Worm (Caenorhabditis elegans) whole organism, L1 larva: Measurements from ENCODE around the gene ncx-3.
A peak's percentile ranks its signal among the peaks of the same experiment; 100 is the strongest.

Experiments used
- C04F5.9 ChIP-seq: sonication (generic microtip); optimal IDR thresholded peaks from 2 replicates; lab custom pipeline; 2016; ENCODE audit warnings: missing genetic modification characterization, missing compliant biosample characterization
- C16A3.4 ChIP-seq: fragments of 150-350 bp; optimal IDR thresholded peaks from 2 replicates; lab custom pipeline; 2014; ENCODE audit warnings: missing biosample characterization, missing genetic modification characterization
- blmp-1 ChIP-seq: fragments of 150-350 bp; optimal IDR thresholded peaks from 2 replicates; lab custom pipeline; 2014; ENCODE audit warnings: missing biosample characterization, missing genetic modification characterization
- ces-1 ChIP-seq: fragments of 150-350 bp; optimal IDR thresholded peaks from 2 replicates; lab custom pipeline; 2014; ENCODE audit warnings: missing biosample characterization, missing genetic modification reagents, missing genetic modification characterization
- dpl-1 ChIP-seq, 3 experiments: fragments of 150-350 bp in 2 of 3; sonication (generic microtip) in 1 of 3; optimal IDR thresholded peaks; 2 replicates each; lab custom pipeline; 2014 to 2017; ENCODE audit warnings: missing biosample characterization in 3 of 3, missing genetic modification characterization in 3 of 3, missing genetic modification reagents in 3 of 3
- dsc-1 ChIP-seq: sonication (generic microtip); optimal IDR thresholded peaks from 2 replicates; lab custom pipeline; 2016; ENCODE audit warnings: mild to moderate bottlenecking, missing genetic modification characterization, missing compliant biosample characterization
- efl-1 ChIP-seq, 4 experiments: fragments of 150-350 bp; optimal IDR thresholded peaks in 3 of 4; peaks in 1 of 4; 1 replicate in 1 of 4; 2 replicates in 3 of 4; lab custom pipeline; 2014; ENCODE audit warnings: missing biosample characterization in 2 of 4, missing genetic modification characterization in 2 of 4, missing genetic modification reagents in 2 of 4
- efl-3 ChIP-seq: fragments of 200-800 bp; sonication (Bioruptor generic); optimal IDR thresholded peaks from 2 replicates; lab custom pipeline; 2018; ENCODE audit warnings: mild to moderate bottlenecking, missing genetic modification characterization, missing compliant biosample characterization
- egl-13 ChIP-seq: sonication (generic microtip); optimal IDR thresholded peaks from 2 replicates; lab custom pipeline; 2016; ENCODE audit warnings: missing genotype, missing genetic modification reagents, missing genetic modification characterization, missing compliant biosample characterization
- egl-27 ChIP-seq, 2 experiments: fragments of 150-350 bp in 1 of 2; sonication (generic microtip); optimal IDR thresholded peaks; 3 replicates each; lab custom pipeline; 2017 to 2018; ENCODE audit warnings: missing biosample characterization in 2 of 2, missing genetic modification characterization in 2 of 2, missing genetic modification reagents in 2 of 2
- fkh-4 ChIP-seq: sonication (generic microtip); optimal IDR thresholded peaks from 2 replicates; lab custom pipeline; 2016; ENCODE audit warnings: missing compliant biosample characterization, missing genetic modification characterization, borderline replicate concordance
- fkh-8 ChIP-seq: sonication (generic microtip); optimal IDR thresholded peaks from 2 replicates; lab custom pipeline; 2016; ENCODE audit warnings: mild to moderate bottlenecking, missing genetic modification characterization, missing compliant biosample characterization
- grh-1 ChIP-seq: fragments of 200-800 bp; sonication (Bioruptor generic); IDR thresholded peaks from 2 replicates; pipeline ENCODE4 v1.3.6; 2022; ENCODE audit warnings: missing genetic modification reagents, missing genetic modification characterization, missing compliant biosample characterization
- hlh-17 ChIP-seq: fragments of 200-800 bp; sonication (Bioruptor generic); optimal IDR thresholded peaks from 2 replicates; lab custom pipeline; 2018; ENCODE audit warnings: missing genetic modification characterization, mild to moderate bottlenecking, missing compliant biosample characterization, moderate library complexity, borderline replicate concordance
- hpl-2 ChIP-seq: fragments of 150-350 bp; optimal IDR thresholded peaks from 2 replicates; lab custom pipeline; 2014; ENCODE audit warnings: missing biosample characterization, missing genetic modification reagents, missing genetic modification characterization
- irx-1 ChIP-seq: sonication (generic microtip); optimal IDR thresholded peaks from 2 replicates; lab custom pipeline; 2016; ENCODE audit warnings: missing genetic modification characterization, missing compliant biosample characterization
- isw-1 ChIP-seq: fragments of 200-800 bp; sonication (Bioruptor generic); IDR thresholded peaks from 2 replicates; pipeline ENCODE4 v1.3.6; 2022; ENCODE audit warnings: missing genetic modification characterization, missing compliant biosample characterization
- lin-13 ChIP-seq: fragments of 150-350 bp; optimal IDR thresholded peaks from 2 replicates; lab custom pipeline; 2014; ENCODE audit warnings: missing biosample characterization, missing genetic modification reagents, missing genetic modification characterization
- lin-35 ChIP-seq, 2 experiments: fragments of 150-350 bp; optimal IDR thresholded peaks; 2 replicates each; lab custom pipeline; 2014; ENCODE audit warnings: missing biosample characterization in 2 of 2, missing genetic modification characterization in 2 of 2, missing genetic modification reagents in 2 of 2
- lsy-2 ChIP-seq, 2 experiments: fragments of 150-350 bp; optimal IDR thresholded peaks; 2 replicates each; lab custom pipeline; 2014; ENCODE audit warnings: missing biosample characterization in 2 of 2, missing genetic modification characterization in 2 of 2
- mab-9 ChIP-seq: fragments of 200-800 bp; sonication (Bioruptor generic); IDR thresholded peaks from 2 replicates; pipeline ENCODE4 v1.3.6; 2022; ENCODE audit warnings: missing genetic modification reagents, missing genetic modification characterization, missing compliant biosample characterization
- mdl-1 ChIP-seq, 2 experiments: fragments of 150-350 bp; optimal IDR thresholded peaks; 2 replicates each; lab custom pipeline; 2014 to 2017; ENCODE audit warnings: missing biosample characterization in 2 of 2, missing genetic modification characterization in 2 of 2, inconsistent platforms in 1 of 2
- mef-2 ChIP-seq: fragments of 150-350 bp; optimal IDR thresholded peaks from 2 replicates; lab custom pipeline; 2014; ENCODE audit warnings: missing biosample characterization, missing genetic modification characterization
- mep-1 ChIP-seq: fragments of 150-350 bp; optimal IDR thresholded peaks from 2 replicates; lab custom pipeline; 2014; ENCODE audit warnings: missing biosample characterization, missing genetic modification characterization
- nhr-12 ChIP-seq: sonication (generic microtip); optimal IDR thresholded peaks from 2 replicates; lab custom pipeline; 2017; ENCODE audit warnings: missing biosample characterization, missing genetic modification characterization
- nhr-20 ChIP-seq: sonication (generic microtip); optimal IDR thresholded peaks from 2 replicates; lab custom pipeline; 2016; ENCODE audit warnings: mild to moderate bottlenecking, missing genetic modification characterization, missing compliant biosample characterization
- nhr-47 ChIP-seq: sonication (generic microtip); optimal IDR thresholded peaks from 2 replicates; lab custom pipeline; 2016; ENCODE audit warnings: mild to moderate bottlenecking, missing genetic modification characterization, moderate library complexity, missing compliant biosample characterization
- nhr-71 ChIP-seq: sonication (generic microtip); optimal IDR thresholded peaks from 2 replicates; lab custom pipeline; 2016; ENCODE audit warnings: mild to moderate bottlenecking, missing genetic modification characterization, moderate library complexity, missing compliant biosample characterization
- nhr-76 ChIP-seq: sonication (generic microtip); optimal IDR thresholded peaks from 2 replicates; lab custom pipeline; 2017; ENCODE audit warnings: missing biosample characterization, missing genetic modification characterization
- nhr-77 ChIP-seq: fragments of 150-350 bp; optimal IDR thresholded peaks from 2 replicates; lab custom pipeline; 2014; ENCODE audit warnings: missing biosample characterization, missing genetic modification characterization
- nhr-90 ChIP-seq: sonication (generic microtip); optimal IDR thresholded peaks from 2 replicates; lab custom pipeline; 2016; ENCODE audit warnings: mild to moderate bottlenecking, missing genetic modification characterization, missing compliant biosample characterization; ENCODE audit not compliant: poor library complexity
- rnt-1 ChIP-seq: sonication (generic microtip); optimal IDR thresholded peaks from 2 replicates; lab custom pipeline; 2016; ENCODE audit warnings: mild to moderate bottlenecking, missing genetic modification characterization, moderate library complexity, missing compliant biosample characterization
- snu-23 ChIP-seq: sonication (generic microtip); optimal IDR thresholded peaks from 2 replicates; lab custom pipeline; 2016; ENCODE audit warnings: missing genetic modification characterization, missing compliant biosample characterization
- sptf-1 ChIP-seq: fragments of 150-350 bp; optimal IDR thresholded peaks from 2 replicates; lab custom pipeline; 2014; ENCODE audit warnings: missing biosample characterization, missing genetic modification characterization
- swsn-7 ChIP-seq: sonication (generic microtip); optimal IDR thresholded peaks from 2 replicates; lab custom pipeline; 2016; ENCODE audit warnings: missing genetic modification characterization, missing compliant biosample characterization
- tbx-2 ChIP-seq: sonication (generic microtip); optimal IDR thresholded peaks from 2 replicates; lab custom pipeline; 2016; ENCODE audit warnings: missing genetic modification characterization, missing compliant biosample characterization
- unc-130 ChIP-seq: fragments of 150-350 bp; optimal IDR thresholded peaks from 2 replicates; lab custom pipeline; 2017; ENCODE audit warnings: missing biosample characterization, missing genetic modification characterization, inconsistent platforms
- unc-62 ChIP-seq: fragments of 150-350 bp; optimal IDR thresholded peaks from 2 replicates; lab custom pipeline; 2014; ENCODE audit warnings: missing biosample characterization, missing genetic modification reagents, missing genetic modification characterization
- unc-98 ChIP-seq: fragments of 200-800 bp; sonication (Bioruptor generic); IDR thresholded peaks from 2 replicates; pipeline ENCODE4 v1.3.6; 2022; ENCODE audit warnings: missing genetic modification characterization, missing compliant biosample characterization
- xbp-1 ChIP-seq: sonication (generic microtip); optimal IDR thresholded peaks from 2 replicates; lab custom pipeline; 2016; ENCODE audit warnings: missing genetic modification characterization, missing compliant biosample characterization
- ztf-11 ChIP-seq, 2 experiments: sonication (generic microtip); optimal IDR thresholded peaks; 2 replicates each; lab custom pipeline; 2016 to 2017; ENCODE audit warnings: missing genetic modification characterization in 2 of 2, missing biosample characterization in 1 of 2, missing compliant biosample characterization in 1 of 2

Gene ncx-3

ce11 chrIV:10701866-10702458 is 14.5 kb upstream of the ncx-3 start (continued):
- TF ChIP-seq snu-23 (GFP tag; lab: Kevin White, UChicago) (peak; percentile 37), hlh-17 (GFP tag; lab: Kevin White, UChicago) (no peak), lin-13 (no peak), lin-35 (GFP tag; optimal IDR thresholded peaks at IDR 0.05; lab: Kevin White, UChicago) (peak in 1 of 2 experiments; percentile 53), nhr-90 (tag; lab: Kevin White, UChicago) (peak; percentile 21), nhr-76 (tag; lab: Kevin White, UChicago) (no peak), blmp-1 (tag; lab: Kevin White, UChicago) (peak; percentile 61), nhr-71 (tag; lab: Kevin White, UChicago) (peak; percentile 54)

DNA sequence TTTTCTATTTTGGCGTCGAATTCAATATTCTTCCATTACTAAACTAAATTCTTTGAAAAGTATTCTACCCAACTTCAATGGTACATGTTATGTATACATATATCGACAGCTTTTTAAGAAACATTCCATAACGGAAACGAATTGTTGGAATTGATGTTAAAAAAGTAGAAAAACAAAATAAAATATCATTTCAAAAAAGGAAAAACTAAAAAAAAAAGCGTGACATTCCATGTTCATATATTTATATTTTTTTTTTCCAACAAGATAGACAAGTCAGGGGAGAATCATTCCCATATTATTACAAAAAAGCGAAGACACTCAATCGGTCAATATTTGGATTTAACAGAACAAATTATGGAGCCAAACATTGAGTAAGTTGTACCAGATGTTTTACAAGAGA is 11.3 kb upstream of the ncx-3 start, which contains the start of gene R102.10:
Gene R102.10, plus strand, starts transcription at position 301 of the 400 bp plus-strand sequence.
- TF ChIP-seq C16A3.4 (tag; lab: Kevin White, UChicago) (no peak), hpl-2 (GFP tag; lab: Kevin White, UChicago) (no peak), unc-62 (GFP tag; lab: Kevin White, UChicago) (no peak), tbx-2 (tag; lab: Kevin White, UChicago) (no peak), unc-130 (tag; lab: Kevin White, UChicago) (no peak), grh-1 (GFP tag; lab: Robert Waterston, UW) (no peak), mab-9 (no peak), fkh-8 (tag; lab: Kevin White, UChicago) (no peak)

DNA sequence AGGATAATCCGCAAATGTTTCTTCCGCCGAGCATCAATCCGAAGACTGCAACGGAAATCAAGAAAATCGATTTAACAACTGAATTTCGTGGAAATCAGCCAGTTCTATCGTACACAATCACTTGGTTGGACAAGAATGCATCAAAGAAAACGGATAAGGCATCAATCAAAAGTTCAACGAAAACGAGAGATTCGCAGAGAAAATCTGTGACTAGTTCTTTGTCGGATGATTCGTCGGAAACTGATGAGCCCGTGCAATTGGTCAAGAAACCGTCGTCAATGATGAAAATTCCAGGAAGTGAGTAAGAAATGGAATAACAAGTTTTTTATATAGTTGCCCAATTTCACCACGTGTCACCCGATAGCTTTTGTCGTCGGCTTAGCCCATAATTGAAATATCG is 10.4 kb upstream of the ncx-3 start, which contains the start of gene R102.6:
Gene R102.6, minus strand, starts transcription at position 101 of the 400 bp plus-strand sequence.
- TF ChIP-seq irx-1 (tag; lab: Kevin White, UChicago) (no peak), sptf-1 (tag; lab: Kevin White, UChicago) (no peak), nhr-76 (tag; lab: Kevin White, UChicago) (no peak), isw-1 (GFP tag; lab: Robert Waterston, UW) (no peak), lsy-2 (tag; optimal IDR thresholded peaks at IDR 0.05; lab: Kevin White, UChicago) (no peak), nhr-71 (tag; lab: Kevin White, UChicago) (no peak), fkh-4 (tag; lab: Kevin White, UChicago) (no peak), mab-9 (no peak), mdl-1 (tag; optimal IDR thresholded peaks at IDR 0.05; lab: Kevin White, UChicago) (no peak), efl-3 (no peak), ces-1 (GFP tag; lab: Kevin White, UChicago) (no peak)

ce11 chrIV:10711729-10712128 is 4.7 kb upstream of the ncx-3 start, which contains the start of gene glb-21:
Gene glb-21 (minus strand): TSS chrIV:10711794.
- TF ChIP-seq egl-13 (tag; lab: Kevin White, UChicago) (no peak), efl-1 (optimal IDR thresholded peaks at IDR 0.05; lab: Kevin White, UChicago) (no peak), efl-1 (GFP tag; optimal IDR thresholded peaks at IDR 0.05 in 1 of 2; lab: Kevin White, UChicago) (peak in 1 of 2 experiments; percentile 75)
- TF ChIP-seq, all 84 proteins: peak for 1

DNA sequence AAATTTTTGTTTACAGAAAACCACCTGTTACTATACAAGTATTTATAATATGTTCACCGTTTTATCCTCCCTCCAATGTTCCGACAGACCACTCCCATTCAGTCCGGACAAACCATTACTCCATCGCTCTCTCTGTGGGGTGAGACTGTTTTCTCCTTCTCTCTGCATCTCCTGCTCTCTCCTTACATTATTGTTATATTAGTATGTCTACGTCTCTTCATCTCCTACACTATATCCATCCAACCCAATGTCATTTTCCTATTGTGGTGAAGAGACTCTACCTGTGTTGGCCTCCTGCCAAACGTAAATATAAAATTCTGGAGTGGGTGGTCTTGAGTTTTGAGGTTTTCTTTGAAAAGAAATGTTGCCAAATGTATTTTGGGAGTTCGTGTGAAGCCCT is 1.9 kb upstream of the ncx-3 start:
- TF ChIP-seq efl-1 (optimal IDR thresholded peaks at IDR 0.05; lab: Kevin White, UChicago) (peak; percentile 23 to 29), efl-1 (GFP tag; optimal IDR thresholded peaks at IDR 0.05 in 1 of 2; lab: Kevin White, UChicago) (peak; percentile 0 to 89), dsc-1 (tag; lab: Kevin White, UChicago) (no peak), nhr-47 (tag; lab: Kevin White, UChicago) (peak; percentile 10), nhr-90 (tag; lab: Kevin White, UChicago) (peak; percentile 22), mef-2 (tag; lab: Kevin White, UChicago) (no peak), unc-98 (GFP tag; lab: Robert Waterston, UW) (no peak), dpl-1 (GFP tag; optimal IDR thresholded peaks at IDR 0.05; lab: Kevin White, UChicago) (peak; percentile 7 to 13 (median 12)), ztf-11 (tag; optimal IDR thresholded peaks at IDR 0.05; lab: Kevin White, UChicago) (no peak), rnt-1 (tag; lab: Kevin White, UChicago) (no peak), nhr-71 (tag; lab: Kevin White, UChicago) (peak; percentile 45), lsy-2 (tag; optimal IDR thresholded peaks at IDR 0.05; lab: Kevin White, UChicago) (peak; percentile 15 to 33), mdl-1 (tag; optimal IDR thresholded peaks at IDR 0.05; lab: Kevin White, UChicago) (no peak), fkh-8 (tag; lab: Kevin White, UChicago) (peak; percentile 42), snu-23 (GFP tag; lab: Kevin White, UChicago) (peak; percentile 60), swsn-7 (peak; percentile 23), egl-27 (tag; optimal IDR thresholded peaks at IDR 0.05; lab: Kevin White, UChicago) (no peak), nhr-20 (tag; lab: Kevin White, UChicago) (peak; percentile 58), lin-35 (GFP tag; optimal IDR thresholded peaks at IDR 0.05; lab: Kevin White, UChicago) (peak in 1 of 2 experiments; percentile 46), mep-1 (peak; percentile 59), C04F5.9 (tag; lab: Kevin White, UChicago) (no peak), xbp-1 (tag; lab: Kevin White, UChicago) (peak; percentile 20), nhr-77 (tag; lab: Kevin White, UChicago) (peak; percentile 28), blmp-1 (tag; lab: Kevin White, UChicago) (peak; percentile 57), nhr-12 (no peak)
